Fruit fly (Drosophila melanogaster) whole organism, embryonic: ENCODE measurements around the gene CG10132.

Source experiments
- Aef1 ChIP-seq: fragments of 200-800 bp; sonication (Bioruptor generic); IDR thresholded peaks from 3 replicates; pipeline ENCODE4 v1.3.6; 2022; ENCODE audit warnings: missing biosample characterization, missing genetic modification characterization
- B-H2 ChIP-seq: fragments of 200-800 bp; sonication (Bioruptor generic); optimal IDR thresholded peaks from 2 replicates; lab custom pipeline; 2018; ENCODE audit warnings: missing biosample characterization, mild to moderate bottlenecking, missing genetic modification characterization
- BtbVII ChIP-seq: fragments of 200-800 bp; sonication (Bioruptor generic); optimal IDR thresholded peaks from 3 replicates; lab custom pipeline; 2017; ENCODE audit warnings: missing biosample characterization, mild to moderate bottlenecking, missing genetic modification characterization
- C15 ChIP-seq: fragments of 200-800 bp; sonication (Bioruptor generic); IDR thresholded peaks from 3 replicates; pipeline ENCODE4 v1.3.6; 2022; ENCODE audit warnings: missing biosample characterization, missing genetic modification characterization
- CG12744 ChIP-seq: fragments of 200-800 bp; sonication (Bioruptor generic); optimal IDR thresholded peaks from 2 replicates; lab custom pipeline; 2016; ENCODE audit warnings: missing biosample characterization, missing genetic modification characterization
- CG13775 ChIP-seq: fragments of 200-800 bp; sonication (Bioruptor generic); optimal IDR thresholded peaks from 3 replicates; lab custom pipeline; 2017; ENCODE audit warnings: missing biosample characterization, mild to moderate bottlenecking, missing genetic modification characterization
- CG13894 ChIP-seq: fragments of 200-800 bp; sonication (Bioruptor generic); optimal IDR thresholded peaks from 3 replicates; lab custom pipeline; 2018; ENCODE audit warnings: missing biosample characterization, mild to moderate bottlenecking, missing genetic modification characterization, moderate library complexity
- CG14441 ChIP-seq: fragments of 200-800 bp; sonication (Bioruptor generic); IDR thresholded peaks from 2 replicates; pipeline ENCODE4 v1.3.6; 2022; ENCODE audit warnings: missing biosample characterization, missing genetic modification characterization
- CG15514 ChIP-seq: fragments of 200-800 bp; sonication (Bioruptor generic); optimal IDR thresholded peaks from 3 replicates; lab custom pipeline; 2017; ENCODE audit warnings: missing biosample characterization, missing genetic modification characterization, mild to moderate bottlenecking, moderate library complexity, missing genetic modification reagents
- CG18599 ChIP-seq: fragments of 200-800 bp; sonication (Bioruptor generic); optimal IDR thresholded peaks from 3 replicates; lab custom pipeline; 2017; ENCODE audit warnings: missing biosample characterization, missing genetic modification characterization, mild to moderate bottlenecking, moderate library complexity, missing genetic modification reagents
- CG2116 ChIP-seq: fragments of 200-800 bp; sonication (Bioruptor generic); optimal IDR thresholded peaks from 3 replicates; lab custom pipeline; 2018; ENCODE audit warnings: missing biosample characterization, mild to moderate bottlenecking, missing genetic modification characterization
- CG2875 ChIP-seq: fragments of 200-800 bp; sonication (Bioruptor generic); optimal IDR thresholded peaks from 2 replicates; lab custom pipeline; 2017; ENCODE audit warnings: missing biosample characterization, mild to moderate bottlenecking, missing genetic modification characterization, missing genetic modification reagents
- CG31224 ChIP-seq: fragments of 200-800 bp; sonication (Bioruptor generic); IDR thresholded peaks from 2 replicates; pipeline ENCODE4 v1.3.6; 2022; ENCODE audit warnings: missing biosample characterization, missing genetic modification characterization
- CG34422 ChIP-seq: fragments of 200-800 bp; sonication (Bioruptor generic); IDR thresholded peaks from 3 replicates; pipeline ENCODE4 v1.3.6; 2022; ENCODE audit warnings: missing biosample characterization, missing genetic modification characterization
- CG42726 ChIP-seq: fragments of 200-800 bp; sonication (Bioruptor generic); IDR thresholded peaks from 2 replicates; pipeline ENCODE4 v1.3.6; 2022; ENCODE audit warnings: missing biosample characterization, missing genetic modification characterization; ENCODE audit not compliant: partially characterized antibody
- CG5180 ChIP-seq: fragments of 200-800 bp; sonication (Bioruptor generic); optimal IDR thresholded peaks from 3 replicates; lab custom pipeline; 2017; ENCODE audit warnings: missing biosample characterization, missing genetic modification characterization, mild to moderate bottlenecking, moderate library complexity, missing genetic modification reagents
- CG7556 ChIP-seq: fragments of 200-800 bp; sonication (Bioruptor generic); optimal IDR thresholded peaks from 2 replicates; lab custom pipeline; 2017; ENCODE audit warnings: missing biosample characterization, mild to moderate bottlenecking, missing genetic modification characterization
- CG7745 ChIP-seq: fragments of 200-800 bp; sonication (Bioruptor generic); optimal IDR thresholded peaks from 2 replicates; lab custom pipeline; 2018; ENCODE audit warnings: missing biosample characterization, mild to moderate bottlenecking, missing genetic modification characterization, moderate library complexity
- CrebB ChIP-seq: fragments of 200-800 bp; sonication (Bioruptor generic); optimal IDR thresholded peaks from 3 replicates; lab custom pipeline; 2018; ENCODE audit warnings: missing biosample characterization, mild to moderate bottlenecking, missing genetic modification characterization
- Dbx ChIP-seq: fragments of 200-800 bp; sonication (Bioruptor generic); IDR thresholded peaks from 3 replicates; pipeline ENCODE4 v1.3.6; 2022; ENCODE audit warnings: missing biosample characterization, missing genetic modification characterization
- Deaf1 ChIP-seq: fragments of 200-800 bp; optimal IDR thresholded peaks from 3 replicates; lab custom pipeline; 2019; ENCODE audit warnings: missing biosample characterization, mild to moderate bottlenecking, missing genetic modification characterization, moderate library complexity
- E2f2 ChIP-seq: fragments of 200-800 bp; sonication (Bioruptor generic); IDR thresholded peaks from 2 replicates; pipeline ENCODE4 v1.3.6; 2022; ENCODE audit warnings: missing biosample characterization, missing genetic modification characterization
- HLH4C ChIP-seq: fragments of 200-800 bp; sonication (Bioruptor generic); IDR thresholded peaks from 3 replicates; pipeline ENCODE4 v1.3.6; 2022; ENCODE audit warnings: missing biosample characterization, missing genetic modification characterization; ENCODE audit not compliant: partially characterized antibody
- Nf-YB ChIP-seq: fragments of 200-800 bp; sonication (Bioruptor generic); optimal IDR thresholded peaks from 3 replicates; lab custom pipeline; 2019; ENCODE audit warnings: missing biosample characterization, mild to moderate bottlenecking, missing genetic modification characterization, moderate library complexity
- Oli ChIP-seq: fragments of 200-800 bp; sonication (Bioruptor generic); optimal IDR thresholded peaks from 2 replicates; lab custom pipeline; 2018; ENCODE audit warnings: missing biosample characterization, mild to moderate bottlenecking, missing genetic modification characterization, moderate library complexity
- Side ChIP-seq: fragments of 200-800 bp; sonication (Bioruptor generic); optimal IDR thresholded peaks from 2 replicates; lab custom pipeline; 2016; ENCODE audit warnings: missing biosample characterization, missing genetic modification characterization
- Stat92E ChIP-seq, 3 experiments: fragments of >200 bp in 2 of 3; fragments of 200-800 bp in 1 of 3; sonication (Bioruptor generic) in 1 of 3; optimal IDR thresholded peaks; 2 replicates each; lab custom pipeline; 2017 to 2019; ENCODE audit warnings: missing biosample characterization in 3 of 3, missing genetic modification characterization in 3 of 3, mild to moderate bottlenecking in 1 of 3, moderate library complexity in 1 of 3
- Xbp1 ChIP-seq: fragments of 200-800 bp; sonication (Bioruptor generic); optimal IDR thresholded peaks from 3 replicates; lab custom pipeline; 2016; ENCODE audit warnings: missing biosample characterization, mild to moderate bottlenecking, missing genetic modification characterization
- Xrp1 ChIP-seq: fragments of 200-800 bp; sonication (Bioruptor generic); IDR thresholded peaks from 2 replicates; pipeline ENCODE4 v1.3.6; 2022; ENCODE audit warnings: missing biosample characterization, missing genetic modification characterization
- abd-A ChIP-seq: fragments of 200-800 bp; sonication (Bioruptor generic); optimal IDR thresholded peaks from 3 replicates; lab custom pipeline; 2019; ENCODE audit warnings: missing biosample characterization, mild to moderate bottlenecking, missing genetic modification characterization, moderate library complexity
- caup ChIP-seq: fragments of 200-800 bp; sonication (Bioruptor generic); optimal IDR thresholded peaks from 3 replicates; lab custom pipeline; 2017; ENCODE audit warnings: missing biosample characterization, mild to moderate bottlenecking, missing genetic modification characterization, moderate library complexity; ENCODE audit not compliant: severe bottlenecking
- crc ChIP-seq: fragments of 200-800 bp; sonication (Bioruptor generic); optimal IDR thresholded peaks from 2 replicates; lab custom pipeline; 2016; ENCODE audit warnings: missing biosample characterization, missing genetic modification characterization
- dysf ChIP-seq: fragments of 200-800 bp; sonication (Bioruptor generic); IDR thresholded peaks from 3 replicates; pipeline ENCODE4 v1.3.6; 2022; ENCODE audit warnings: missing biosample characterization, missing genetic modification characterization
- gce ChIP-seq: fragments of 200-800 bp; sonication (Bioruptor generic); IDR thresholded peaks from 3 replicates; pipeline ENCODE4 v1.3.6; 2022; ENCODE audit warnings: missing biosample characterization, missing genetic modification characterization
- gcm ChIP-seq: fragments of 200-800 bp; sonication (Bioruptor generic); optimal IDR thresholded peaks from 2 replicates; lab custom pipeline; 2019; ENCODE audit warnings: missing biosample characterization, mild to moderate bottlenecking, missing genetic modification characterization, moderate library complexity
- insv ChIP-seq, 2 experiments: fragments of 200-800 bp; sonication (Bioruptor generic); optimal IDR thresholded peaks; 3 replicates each; lab custom pipeline; 2016 to 2018; ENCODE audit warnings: missing biosample characterization in 2 of 2, missing genetic modification characterization in 2 of 2
- kni ChIP-seq: fragments of 200-800 bp; sonication (Bioruptor generic); optimal IDR thresholded peaks from 3 replicates; lab custom pipeline; 2017; ENCODE audit warnings: mild to moderate bottlenecking, missing biosample characterization, missing genetic modification reagents, missing genetic modification characterization
- lab ChIP-seq: fragments of 200-800 bp; sonication (Bioruptor generic); optimal IDR thresholded peaks from 3 replicates; lab custom pipeline; 2017; ENCODE audit warnings: missing biosample characterization, missing genetic modification characterization, mild to moderate bottlenecking, moderate library complexity, missing genetic modification reagents
- lmd ChIP-seq: fragments of 200-800 bp; sonication (Bioruptor generic); IDR thresholded peaks from 2 replicates; pipeline ENCODE4 v1.3.6; 2022; ENCODE audit warnings: missing biosample characterization, missing genetic modification characterization
- nau ChIP-seq: fragments of 200-800 bp; sonication (Bioruptor generic); optimal IDR thresholded peaks from 3 replicates; lab custom pipeline; 2017; ENCODE audit warnings: missing biosample characterization, mild to moderate bottlenecking, missing genetic modification characterization, missing genetic modification reagents
- odd ChIP-seq: fragments of 200-800 bp; sonication (Bioruptor generic); optimal IDR thresholded peaks from 2 replicates; lab custom pipeline; 2017; ENCODE audit warnings: missing biosample characterization, mild to moderate bottlenecking, missing genetic modification characterization
- rib ChIP-seq: fragments of 200-800 bp; sonication (Bioruptor generic); IDR thresholded peaks from 2 replicates; pipeline ENCODE4 v1.3.6; 2022; ENCODE audit warnings: missing biosample characterization, missing genetic modification characterization
- sens ChIP-seq: fragments of 200-800 bp; sonication (Bioruptor generic); peaks from one replicate; lab custom pipeline; 2016; ENCODE audit warnings: missing biosample characterization, missing genetic modification characterization
- shn ChIP-seq: fragments of 200-800 bp; sonication (Bioruptor generic); optimal IDR thresholded peaks from 3 replicates; lab custom pipeline; 2016; ENCODE audit warnings: missing biosample characterization, missing genetic modification characterization
- sna ChIP-seq: fragments of 200-800 bp; sonication (Bioruptor generic); IDR thresholded peaks from 2 replicates; pipeline ENCODE4 v1.3.6; 2022; ENCODE audit warnings: missing biosample characterization, missing genetic modification characterization; ENCODE audit not compliant: partially characterized antibody
- sqz ChIP-seq: fragments of 200-800 bp; sonication (Bioruptor generic); optimal IDR thresholded peaks from 3 replicates; lab custom pipeline; 2018; ENCODE audit warnings: missing biosample characterization, mild to moderate bottlenecking, missing genetic modification characterization
- vvl ChIP-seq: fragments of 200-800 bp; sonication (Bioruptor generic); IDR thresholded peaks from 2 replicates; pipeline ENCODE4 v1.3.6; 2022; ENCODE audit warnings: missing biosample characterization, missing genetic modification characterization
- z ChIP-seq: fragments of 200-800 bp; sonication (Bioruptor generic); IDR thresholded peaks from 3 replicates; pipeline ENCODE4 v1.3.6; 2022; ENCODE audit warnings: missing biosample characterization, missing genetic modification characterization
- zen2 ChIP-seq: fragments of 200-800 bp; sonication (Bioruptor generic); IDR thresholded peaks from 3 replicates; pipeline ENCODE4 v1.3.6; 2022; ENCODE audit warnings: missing biosample characterization, missing genetic modification characterization; ENCODE audit not compliant: partially characterized antibody

Gene CG10132

DNA sequence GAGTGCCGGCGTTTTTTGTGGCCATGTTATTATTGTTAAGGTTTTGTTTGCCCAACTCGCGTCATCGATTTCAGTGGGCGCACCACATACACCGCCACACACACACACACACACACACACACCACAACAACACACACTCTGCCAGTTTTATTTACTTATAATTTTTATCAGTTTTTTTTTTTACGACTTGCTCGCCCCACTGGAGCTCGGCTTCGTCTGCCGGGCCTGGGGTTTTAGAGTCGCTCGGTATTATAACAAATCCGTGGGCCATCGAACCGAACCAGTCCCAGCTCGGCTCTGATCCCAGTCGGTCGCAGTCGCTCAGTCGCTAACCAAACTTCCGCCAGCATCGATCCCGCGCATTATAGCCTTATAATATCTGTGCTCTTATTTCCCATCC lies 30.8 kb downstream of the CG10132 start (continued):
- TF ChIP-seq CG42726, result 0 out of 2 replicates have a peak, but pooled peaks have one; percentile 37
- no peak for TF ChIP-seq CG31224 (GFP tag; lab: Robert Waterston, UW)
- TF ChIP-seq Oli (tag; lab: Kevin White, UChicago), result no peak
- TF ChIP-seq CG7745 (tag; lab: Kevin White, UChicago), result peak; percentile 27
- peak; percentile 46; the same call in 1 of the 3 replicates for TF ChIP-seq Dbx
- TF ChIP-seq E2f2 (GFP tag; lab: Robert Waterston, UW), result peak; percentile 8; the same call in 1 of the 2 replicates
- TF ChIP-seq dysf (GFP tag; lab: Robert Waterston, UW), result 0 out of 3 replicates have a peak, but pooled peaks have one; percentile 23
- no peak for TF ChIP-seq lmd
- no peak for TF ChIP-seq lab (GFP tag; lab: Kevin White, UChicago)
- peak; percentile 47 for TF ChIP-seq caup (GFP tag; lab: Kevin White, UChicago)
- peak; percentile 56 for TF ChIP-seq BtbVII
- TF ChIP-seq CG7556 (GFP tag; lab: Kevin White, UChicago), result no peak
- TF ChIP-seq CG2116 (GFP tag; lab: Kevin White, UChicago), result peak; percentile 5
- TF ChIP-seq HLH4C (GFP tag; lab: Robert Waterston, UW), result no peak
- TF ChIP-seq odd (GFP tag; lab: Kevin White, UChicago), result peak; percentile 23
- TF ChIP-seq insv (GFP tag; optimal IDR thresholded peaks at IDR 0.05; lab: Kevin White, UChicago), result no peak
- 0 out of 3 replicates have a peak, but pooled peaks have one; percentile 36 for TF ChIP-seq C15 (GFP tag; lab: Robert Waterston, UW)
- peak; percentile 31 for TF ChIP-seq Side (GFP tag; lab: Kevin White, UChicago)
- TF ChIP-seq Deaf1, result peak; percentile 95
- peak; percentile 69; the same call in 1 of the 2 replicates for TF ChIP-seq vvl (GFP tag; lab: Robert Waterston, UW)
- TF ChIP-seq kni (GFP tag; lab: Kevin White, UChicago), result peak; percentile 88
- TF ChIP-seq CG14441 (GFP tag; lab: Robert Waterston, UW), result 0 out of 2 replicates have a peak, but pooled peaks have one; percentile 6
- TF ChIP-seq CrebB (tag; lab: Kevin White, UChicago), result peak; percentile 48
- no peak for TF ChIP-seq CG13775 (GFP tag; lab: Kevin White, UChicago)
- TF ChIP-seq rib (GFP tag; lab: Robert Waterston, UW), result 0 out of 2 replicates have a peak, but pooled peaks have one; percentile 18
- peak; percentile 81 for TF ChIP-seq CG13894 (tag; lab: Kevin White, UChicago)
- no peak for TF ChIP-seq crc (GFP tag; lab: Kevin White, UChicago)
- TF ChIP-seq Nf-YB (GFP tag; lab: Kevin White, UChicago), result peak; percentile 49
- no peak for TF ChIP-seq sna (GFP tag; lab: Robert Waterston, UW)
- peak; percentile 93 for TF ChIP-seq sqz
- no peak for TF ChIP-seq Xbp1 (GFP tag; lab: Kevin White, UChicago)
- TF ChIP-seq Aef1, result no peak
- TF ChIP-seq CG15514 (GFP tag; lab: Kevin White, UChicago), result peak; percentile 54
- peak in 1 of 3 experiments; percentile 41 for TF ChIP-seq Stat92E (GFP tag; optimal IDR thresholded peaks at IDR 0.05; lab: Kevin White, UChicago)
- no peak for TF ChIP-seq CG18599 (GFP tag; lab: Kevin White, UChicago)
- no peak for TF ChIP-seq shn (GFP tag; lab: Kevin White, UChicago)
- TF ChIP-seq CG5180 (GFP tag; lab: Kevin White, UChicago), result peak; percentile 92
- no peak for TF ChIP-seq nau (GFP tag; lab: Kevin White, UChicago)
- TF ChIP-seq sens (GFP tag; lab: Kevin White, UChicago), result no peak
- TF ChIP-seq abd-A (tag; lab: Kevin White, UChicago), result peak; percentile 84
- TF ChIP-seq z, result no peak
- TF ChIP-seq CG12744, result no peak
- TF ChIP-seq CG2875 (GFP tag; lab: Kevin White, UChicago), result peak; percentile 17
- peak; percentile 19; the same call in 1 of the 3 replicates for TF ChIP-seq zen2 (GFP tag; lab: Robert Waterston, UW)
- TF ChIP-seq gce, result 0 out of 3 replicates have a peak, but pooled peaks have one; percentile 6
- TF ChIP-seq gcm (GFP tag; lab: Kevin White, UChicago), result no peak
- TF ChIP-seq CG34422, result peak; percentile 44; the same call in 1 of the 3 replicates
- TF ChIP-seq B-H2 (GFP tag; lab: Kevin White, UChicago), result peak; percentile 1
- 0 out of 2 replicates have a peak, but pooled peaks have one; percentile 7 for TF ChIP-seq Xrp1
